Worm (Caenorhabditis elegans) whole organism, late embryonic: ENCODE measurements around the gene nhr-3.

Experiments
- K02D7.2 ChIP-seq: sonication (generic microtip); optimal IDR thresholded peaks from 2 replicates; lab custom pipeline; 2017; ENCODE audit warnings: mild to moderate bottlenecking, missing genetic modification characterization, missing compliant biosample characterization
- ama-1 ChIP-seq: fragments of 150-350 bp; optimal IDR thresholded peaks from 2 replicates; lab custom pipeline; 2014
- ceh-18 ChIP-seq: sonication (generic microtip); optimal IDR thresholded peaks from 2 replicates; lab custom pipeline; 2016; ENCODE audit warnings: missing genetic modification characterization, missing compliant biosample characterization
- ceh-19 ChIP-seq: fragments of 200-800 bp; sonication (Bioruptor generic); optimal IDR thresholded peaks from 2 replicates; lab custom pipeline; 2018; ENCODE audit warnings: mild to moderate bottlenecking, missing genetic modification characterization, missing compliant biosample characterization
- ceh-9 ChIP-seq: sonication (generic microtip); optimal IDR thresholded peaks from 2 replicates; lab custom pipeline; 2016; ENCODE audit warnings: mild to moderate bottlenecking, missing genetic modification characterization, inconsistent platforms, missing compliant biosample characterization
- dmd-4 ChIP-seq: sonication (generic microtip); optimal IDR thresholded peaks from 2 replicates; lab custom pipeline; 2016; ENCODE audit warnings: borderline replicate concordance, missing genetic modification characterization, missing compliant biosample characterization
- dve-1 ChIP-seq: sonication (generic microtip); optimal IDR thresholded peaks from 2 replicates; lab custom pipeline; 2017; ENCODE audit warnings: antibody characterized with exemption, mild to moderate bottlenecking, missing genetic modification characterization, missing compliant biosample characterization
- ets-4 ChIP-seq: sonication (generic microtip); optimal IDR thresholded peaks from 2 replicates; lab custom pipeline; 2016; ENCODE audit warnings: missing genetic modification characterization, missing compliant biosample characterization
- nfya-1 ChIP-seq: sonication (generic microtip); optimal IDR thresholded peaks from 2 replicates; lab custom pipeline; 2017; ENCODE audit warnings: missing genetic modification characterization, mild to moderate bottlenecking, missing compliant biosample characterization, antibody characterized with exemption, moderate library complexity
- nhr-11 ChIP-seq: fragments of 150-350 bp; optimal IDR thresholded peaks from 2 replicates; lab custom pipeline; 2014; ENCODE audit warnings: missing biosample characterization, missing genetic modification characterization
- pag-3 ChIP-seq: sonication (generic microtip); optimal IDR thresholded peaks from 2 replicates; lab custom pipeline; 2016; ENCODE audit warnings: missing compliant biosample characterization, missing genetic modification characterization, borderline replicate concordance
- pax-1 ChIP-seq: fragments of 150-350 bp; optimal IDR thresholded peaks from 2 replicates; lab custom pipeline; 2014; ENCODE audit warnings: missing biosample characterization, missing genetic modification characterization
- pha-4 ChIP-seq: fragments of 150-350 bp; optimal IDR thresholded peaks from 2 replicates; lab custom pipeline; 2018; ENCODE audit warnings: missing biosample characterization, missing genetic modification reagents, missing genetic modification characterization
- unc-86 ChIP-seq: sonication (generic microtip); optimal IDR thresholded peaks from 2 replicates; lab custom pipeline; 2016; ENCODE audit warnings: missing genetic modification characterization, missing compliant biosample characterization

- TF ChIP-seq pha-4 (tag; lab: Kevin White, UChicago) (no peak), pag-3 (tag; lab: Kevin White, UChicago) (no peak), unc-86 (no peak), nfya-1 (peak; percentile 45), ceh-18 (peak; percentile 82), ama-1 (lab: Kevin White, UChicago) (no peak), ceh-9 (tag; lab: Kevin White, UChicago) (no peak), K02D7.2 (no peak), ceh-19 (GFP tag; lab: Kevin White, UChicago) (no peak), dmd-4 (tag; lab: Kevin White, UChicago) (no peak), dve-1 (no peak), pax-1 (tag; lab: Kevin White, UChicago) (no peak), nhr-11 (tag; lab: Kevin White, UChicago) (no peak), ets-4 (tag; lab: Kevin White, UChicago) (no peak)
Observed at ce11 chrX:14557352-14557935, 860 bp upstream of the nhr-3 start.
